Worm (Caenorhabditis elegans): ENCODE data around the gene evl-18.

evl-18 gene

ce11 chrIII:3706586-3706985, 28.3 kb downstream of the evl-18 start, which contains the start of gene dph-1:
dph-1 (plus strand) TSS chrIII:3706886.
- TF ChIP-seq pqm-1 (tag; optimal IDR thresholded peaks at IDR 0.05) (no peak), nhr-67 (tag; optimal IDR thresholded peaks at IDR 0.05) (no peak), snpc-4 (tag; optimal IDR thresholded peaks at IDR 0.05) (no peak), nhr-25 (tag; optimal IDR thresholded peaks at IDR 0.05) (no peak), elt-1 (tag; optimal IDR thresholded peaks at IDR 0.05) (no peak), nhr-237 (tag; optimal IDR thresholded peaks at IDR 0.05) (no peak)

ce11 chrIII:3704967-3705366, 29.9 kb downstream of the evl-18 start, which contains the start of gene wdr-5.1:
wdr-5.1 (plus strand) TSS chrIII:3705285.
- TF ChIP-seq mml-1 (tag; optimal IDR thresholded peaks at IDR 0.05) (no peak), ceh-16 (tag; optimal IDR thresholded peaks at IDR 0.05) (no peak), ceh-28 (tag; optimal IDR thresholded peaks at IDR 0.05) (no peak), elt-1 (tag; optimal IDR thresholded peaks at IDR 0.05) (no peak), ZK546.5 (tag; optimal IDR thresholded peaks at IDR 0.05) (no peak), nfya-1 (tag; optimal IDR thresholded peaks at IDR 0.05; ENCODE audit: insufficient read depth) (peak; percentile 45), ama-1 (optimal IDR thresholded peaks at IDR 0.05) (peak; percentile 64), nhr-12 (tag; optimal IDR thresholded peaks at IDR 0.05) (no peak), nhr-77 (tag; optimal IDR thresholded peaks at IDR 0.05) (no peak), elt-2 (tag; optimal IDR thresholded peaks at IDR 0.05) (no peak), elt-3 (tag; optimal IDR thresholded peaks at IDR 0.05) (no peak), nhr-23 (tag; optimal IDR thresholded peaks at IDR 0.05) (peak; percentile 52), eor-1 (tag; optimal IDR thresholded peaks at IDR 0.05) (no peak), lin-15B (tag; optimal IDR thresholded peaks at IDR 0.05) (peak; percentile 43), nhr-43 (tag; optimal IDR thresholded peaks at IDR 0.05; ENCODE audit: poor library complexity, severe bottlenecking) (peak; percentile 48), hmg-11 (tag; optimal IDR thresholded peaks at IDR 0.05) (peak; percentile 46), pha-4 (tag; optimal IDR thresholded peaks at IDR 0.05) (peak; percentile 37), nhr-25 (tag; optimal IDR thresholded peaks at IDR 0.05) (peak; percentile 30)

DNA sequence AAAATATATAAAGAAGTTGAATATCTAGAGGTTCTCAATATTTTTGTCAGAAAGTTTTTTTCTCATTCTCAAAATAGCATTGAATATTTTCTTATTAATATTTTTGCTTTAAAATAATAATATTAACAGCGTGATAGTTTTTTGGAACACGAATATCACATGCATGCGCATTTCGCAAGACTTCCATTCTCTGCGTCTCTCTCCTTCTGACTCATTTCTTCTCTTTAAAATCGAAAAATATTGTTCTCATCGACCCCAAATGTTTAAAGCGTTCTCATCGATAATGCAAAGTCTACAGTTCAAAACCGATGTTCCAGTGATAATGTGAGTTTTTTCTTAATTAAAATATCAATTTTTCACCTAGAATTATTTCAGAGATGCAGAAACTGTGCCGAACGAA, 31.4 kb downstream of the evl-18 start, which contains the start of gene C14B1.3:
TSS of gene C14B1.3 (plus strand) at position 168 of the 400 bp plus-strand sequence.
- TF ChIP-seq nfya-1 (tag; optimal IDR thresholded peaks at IDR 0.05; ENCODE audit: insufficient read depth) = peak; percentile 65
- TF ChIP-seq zag-1 (tag; optimal IDR thresholded peaks at IDR 0.05) = no peak
- TF ChIP-seq snpc-4 (tag; optimal IDR thresholded peaks at IDR 0.05) = peak; percentile 12
- TF ChIP-seq ama-1 (optimal IDR thresholded peaks at IDR 0.05) = peak; percentile 1
- TF ChIP-seq elt-2 (tag; optimal IDR thresholded peaks at IDR 0.05) = peak; percentile 21
- peak; percentile 69 for TF ChIP-seq jun-1 (tag; optimal IDR thresholded peaks at IDR 0.05)
- peak; percentile 45 for TF ChIP-seq nhr-23 (tag; optimal IDR thresholded peaks at IDR 0.05)
- TF ChIP-seq ceh-28 (tag; optimal IDR thresholded peaks at IDR 0.05) = no peak
- TF ChIP-seq pha-4 (tag; optimal IDR thresholded peaks at IDR 0.05) = peak; percentile 50
- peak; percentile 20 for TF ChIP-seq lin-15B (tag; optimal IDR thresholded peaks at IDR 0.05)

- TF ChIP-seq nfya-1 (tag; optimal IDR thresholded peaks at IDR 0.05; ENCODE audit: insufficient read depth) (peak; percentile 92), nhr-11 (tag; optimal IDR thresholded peaks at IDR 0.05) (no peak), fkh-2 (tag; optimal IDR thresholded peaks at IDR 0.05) (no peak), egl-27 (tag; optimal IDR thresholded peaks at IDR 0.05) (no peak), nhr-12 (tag; optimal IDR thresholded peaks at IDR 0.05) (no peak), unc-39 (tag; optimal IDR thresholded peaks at IDR 0.05) (no peak), pha-4 (tag; optimal IDR thresholded peaks at IDR 0.05) (peak; percentile 83), daf-12 (tag; optimal IDR thresholded peaks at IDR 0.05) (no peak), nhr-25 (tag; optimal IDR thresholded peaks at IDR 0.05) (peak; percentile 79), lin-15B (tag; optimal IDR thresholded peaks at IDR 0.05) (peak; percentile 65), zag-1 (tag; optimal IDR thresholded peaks at IDR 0.05) (no peak), nhr-43 (tag; optimal IDR thresholded peaks at IDR 0.05; ENCODE audit: poor library complexity, severe bottlenecking) (peak; percentile 67), pqm-1 (tag; optimal IDR thresholded peaks at IDR 0.05) (peak; percentile 29), nhr-237 (tag; optimal IDR thresholded peaks at IDR 0.05) (no peak), ztf-4 (tag; optimal IDR thresholded peaks at IDR 0.05) (no peak), fkh-10 (GFP tag; optimal IDR thresholded peaks at IDR 0.05) (no peak), mdl-1 (tag; optimal IDR thresholded peaks at IDR 0.05) (peak; percentile 5), fos-1 (tag; optimal IDR thresholded peaks at IDR 0.05) (peak; percentile 28), ama-1 (optimal IDR thresholded peaks at IDR 0.05) (no peak), nhr-76 (tag; optimal IDR thresholded peaks at IDR 0.05) (no peak), nhr-77 (tag; optimal IDR thresholded peaks at IDR 0.05) (no peak), ceh-28 (tag; optimal IDR thresholded peaks at IDR 0.05) (peak; percentile 20), egl-5 (tag; optimal IDR thresholded peaks at IDR 0.05) (no peak), sea-2 (GFP tag; optimal IDR thresholded peaks at IDR 0.05) (no peak), mml-1 (tag; optimal IDR thresholded peaks at IDR 0.05) (no peak), tbx-2 (tag; optimal IDR thresholded peaks at IDR 0.05) (no peak), nhr-67 (tag; optimal IDR thresholded peaks at IDR 0.05) (no peak), R02D3.7 (tag; optimal IDR thresholded peaks at IDR 0.05) (no peak), snpc-4 (tag; optimal IDR thresholded peaks at IDR 0.05) (peak; percentile 33), nhr-23 (tag; optimal IDR thresholded peaks at IDR 0.05) (peak; percentile 21), ceh-16 (tag; optimal IDR thresholded peaks at IDR 0.05) (no peak), lin-39 (tag; optimal IDR thresholded peaks at IDR 0.05) (peak; percentile 0), unc-62 (GFP tag; optimal IDR thresholded peaks at IDR 0.05) (no peak), skn-1 (tag; optimal IDR thresholded peaks at IDR 0.05) (no peak)
Observed at ce11 chrIII:3701411-3702310, 33.2 kb downstream of the evl-18 start, which contains the start of the genes pdi-1 and C14B1.2. pdi-1 (minus strand) TSS chrIII:3701461. C14B1.2 (plus strand) TSS chrIII:3702260.

Measured in whole organism, L3 larva.